Fruit fly (Drosophila melanogaster) whole organism, embryonic: ENCODE results near the gene CG13471.
A peak's percentile ranks its signal among the peaks of the same experiment; 100 is the strongest.

Experiments
- Adf1 ChIP-seq: fragments of 200-800 bp; sonication (Bioruptor generic); IDR thresholded peaks from 2 replicates; pipeline ENCODE4 v1.3.6; 2022; ENCODE audit warnings: missing biosample characterization, missing genetic modification characterization
- Asciz ChIP-seq: fragments of 200-800 bp; sonication (Bioruptor generic); optimal IDR thresholded peaks from 2 replicates; lab custom pipeline; 2017; ENCODE audit warnings: missing biosample characterization, mild to moderate bottlenecking, missing genetic modification characterization, missing genetic modification reagents
- Awh ChIP-seq: fragments of 200-800 bp; sonication (Bioruptor generic); IDR thresholded peaks from 2 replicates; pipeline ENCODE4, ENCODE4 v1.3.6; 2022; ENCODE audit warnings: missing biosample characterization, missing genetic modification characterization
- Blimp-1 ChIP-seq: fragments of 200-800 bp; sonication (Bioruptor generic); optimal IDR thresholded peaks from 3 replicates; lab custom pipeline; 2018; ENCODE audit warnings: missing biosample characterization, missing genetic modification characterization, mild to moderate bottlenecking, moderate library complexity, missing genetic modification reagents
- CG11504 ChIP-seq: fragments of 200-800 bp; sonication (Bioruptor generic); optimal IDR thresholded peaks from 3 replicates; lab custom pipeline; 2019; ENCODE audit warnings: missing biosample characterization, mild to moderate bottlenecking, missing genetic modification characterization, moderate library complexity
- CG13123 ChIP-seq: fragments of 200-800 bp; sonication (Bioruptor generic); optimal IDR thresholded peaks from 2 replicates; lab custom pipeline; 2016; ENCODE audit warnings: missing biosample characterization, missing genetic modification characterization
- CG13624 ChIP-seq: fragments of 200-800 bp; sonication (Bioruptor generic); optimal IDR thresholded peaks from 2 replicates; lab custom pipeline; 2016; ENCODE audit warnings: missing biosample characterization, missing genetic modification characterization
- CG15479 ChIP-seq: fragments of 200-800 bp; sonication (Bioruptor generic); optimal IDR thresholded peaks from 3 replicates; lab custom pipeline; 2019; ENCODE audit warnings: missing biosample characterization, mild to moderate bottlenecking, missing genetic modification characterization, moderate library complexity
- CG16815 ChIP-seq: fragments of 200-800 bp; sonication (Bioruptor generic); optimal IDR thresholded peaks from 3 replicates; lab custom pipeline; 2017; ENCODE audit warnings: missing biosample characterization, mild to moderate bottlenecking, missing genetic modification characterization
- CG17912 ChIP-seq: fragments of 200-800 bp; sonication (Bioruptor generic); optimal IDR thresholded peaks from 2 replicates; lab custom pipeline; 2018; ENCODE audit warnings: missing biosample characterization, mild to moderate bottlenecking, missing genetic modification characterization
- CG18011 ChIP-seq: fragments of 200-800 bp; sonication (Bioruptor generic); optimal IDR thresholded peaks from 2 replicates; lab custom pipeline; 2017; ENCODE audit warnings: missing biosample characterization, missing genetic modification characterization, mild to moderate bottlenecking, moderate library complexity, missing genotype
- CG18619 ChIP-seq: fragments of 200-800 bp; sonication (Bioruptor generic); optimal IDR thresholded peaks from 3 replicates; lab custom pipeline; 2017; ENCODE audit warnings: missing biosample characterization, mild to moderate bottlenecking, missing genetic modification characterization
- CG3995 ChIP-seq: fragments of 200-800 bp; sonication (Bioruptor generic); optimal IDR thresholded peaks from 3 replicates; lab custom pipeline; 2016; ENCODE audit warnings: missing biosample characterization, missing genetic modification characterization
- CG4282 ChIP-seq: fragments of 200-800 bp; sonication (Bioruptor generic); optimal IDR thresholded peaks from 2 replicates; lab custom pipeline; 2016; ENCODE audit warnings: missing biosample characterization, missing genetic modification characterization
- CG4424 ChIP-seq: fragments of 200-800 bp; sonication (Bioruptor generic); optimal IDR thresholded peaks from 3 replicates; lab custom pipeline; 2016; ENCODE audit warnings: missing biosample characterization, missing genetic modification characterization
- CG5180 ChIP-seq: fragments of 200-800 bp; sonication (Bioruptor generic); optimal IDR thresholded peaks from 3 replicates; lab custom pipeline; 2017; ENCODE audit warnings: missing biosample characterization, missing genetic modification characterization, mild to moderate bottlenecking, moderate library complexity, missing genetic modification reagents
- CG8359 ChIP-seq: fragments of 200-800 bp; sonication (Bioruptor generic); optimal IDR thresholded peaks from 2 replicates; lab custom pipeline; 2017; ENCODE audit warnings: missing biosample characterization, mild to moderate bottlenecking, missing genetic modification characterization, borderline replicate concordance
- D19A ChIP-seq: fragments of 200-800 bp; optimal IDR thresholded peaks from 3 replicates; lab custom pipeline; 2019; ENCODE audit warnings: missing biosample characterization, mild to moderate bottlenecking, missing genetic modification characterization, moderate library complexity
- Dbx ChIP-seq: fragments of 200-800 bp; sonication (Bioruptor generic); IDR thresholded peaks from 3 replicates; pipeline ENCODE4 v1.3.6; 2022; ENCODE audit warnings: missing biosample characterization, missing genetic modification characterization
- Fer1 ChIP-seq: fragments of 200-800 bp; sonication (Bioruptor generic); optimal IDR thresholded peaks from 2 replicates; lab custom pipeline; 2017; ENCODE audit warnings: missing biosample characterization, mild to moderate bottlenecking, missing genetic modification characterization
- MESR4 ChIP-seq: fragments of 200-800 bp; sonication (Bioruptor generic); optimal IDR thresholded peaks from 2 replicates; lab custom pipeline; 2018; ENCODE audit warnings: missing biosample characterization, mild to moderate bottlenecking, missing genetic modification characterization, moderate library complexity
- Meics ChIP-seq: fragments of 200-800 bp; sonication (Bioruptor generic); optimal IDR thresholded peaks from 2 replicates; lab custom pipeline; 2017; ENCODE audit warnings: missing biosample characterization, mild to moderate bottlenecking, missing genetic modification characterization
- Side ChIP-seq: fragments of 200-800 bp; sonication (Bioruptor generic); optimal IDR thresholded peaks from 2 replicates; lab custom pipeline; 2016; ENCODE audit warnings: missing biosample characterization, missing genetic modification characterization
- Sox102F ChIP-seq: fragments of 200-800 bp; sonication (Bioruptor generic); optimal IDR thresholded peaks from 2 replicates; lab custom pipeline; 2018; ENCODE audit warnings: missing biosample characterization, mild to moderate bottlenecking, missing genetic modification characterization, moderate library complexity
- Spps ChIP-seq: fragments of 200-800 bp; sonication (Bioruptor generic); optimal IDR thresholded peaks from 2 replicates; lab custom pipeline; 2018; ENCODE audit warnings: missing biosample characterization, mild to moderate bottlenecking, missing genetic modification characterization
- Tbp ChIP-seq: fragments of >200 bp; optimal IDR thresholded peaks from 2 replicates; lab custom pipeline; 2018; ENCODE audit warnings: missing biosample characterization, missing genetic modification characterization
- YL-1 ChIP-seq: fragments of 200-800 bp; sonication (Bioruptor generic); optimal IDR thresholded peaks from 3 replicates; lab custom pipeline; 2017; ENCODE audit warnings: missing biosample characterization, mild to moderate bottlenecking, missing genetic modification characterization
- bcd ChIP-seq: fragments of 200-800 bp; sonication (Bioruptor generic); optimal IDR thresholded peaks from 2 replicates; lab custom pipeline; 2017; ENCODE audit warnings: missing biosample characterization, mild to moderate bottlenecking, missing genetic modification characterization
- cad ChIP-seq: fragments of >200 bp; optimal IDR thresholded peaks from 2 replicates; lab custom pipeline; 2017; ENCODE audit warnings: missing biosample characterization, missing genetic modification characterization
- crp ChIP-seq, 2 experiments: fragments of 200-800 bp; sonication (Bioruptor generic); optimal IDR thresholded peaks; 2 replicates in 1 of 2; 3 replicates in 1 of 2; lab custom pipeline; 2017; ENCODE audit warnings: missing biosample characterization in 2 of 2, missing genetic modification characterization in 2 of 2, mild to moderate bottlenecking in 1 of 2, moderate library complexity in 1 of 2
- danr ChIP-seq: fragments of 200-800 bp; sonication (Bioruptor generic); IDR thresholded peaks from 2 replicates; pipeline ENCODE4 v1.3.6; 2022; ENCODE audit warnings: missing biosample characterization, missing genetic modification characterization
- dpn ChIP-seq, 2 experiments: fragments of 200-800 bp; sonication (Bioruptor generic); optimal IDR thresholded peaks; 3 replicates each; lab custom pipeline; 2016; ENCODE audit warnings: missing biosample characterization in 2 of 2, missing genetic modification characterization in 2 of 2
- emc ChIP-seq: fragments of 200-800 bp; sonication (Bioruptor generic); optimal IDR thresholded peaks from 2 replicates; lab custom pipeline; 2016; ENCODE audit warnings: missing biosample characterization, missing genetic modification characterization
- gsb ChIP-seq: fragments of 200-800 bp; sonication (Bioruptor generic); IDR thresholded peaks from 2 replicates; pipeline ENCODE4 v1.3.6; 2022; ENCODE audit warnings: missing biosample characterization, missing genetic modification characterization
- kay ChIP-seq: fragments of 200-800 bp; sonication (Bioruptor generic); optimal IDR thresholded peaks from 2 replicates; lab custom pipeline; 2016; ENCODE audit warnings: missing biosample characterization, missing genetic modification characterization
- kni ChIP-seq: fragments of 200-800 bp; sonication (Bioruptor generic); optimal IDR thresholded peaks from 3 replicates; lab custom pipeline; 2017; ENCODE audit warnings: mild to moderate bottlenecking, missing biosample characterization, missing genetic modification reagents, missing genetic modification characterization
- nerfin-1 ChIP-seq: fragments of 200-800 bp; sonication (Bioruptor generic); optimal IDR thresholded peaks from 3 replicates; lab custom pipeline; 2019; ENCODE audit warnings: missing biosample characterization, mild to moderate bottlenecking, missing genetic modification characterization, moderate library complexity
- otp ChIP-seq: fragments of 200-800 bp; sonication (Bioruptor generic); IDR thresholded peaks from 3 replicates; pipeline ENCODE4, ENCODE4 v1.3.6; 2022; ENCODE audit warnings: missing biosample characterization, missing genetic modification characterization
- pb ChIP-seq: fragments of 200-800 bp; sonication (Bioruptor generic); optimal IDR thresholded peaks from 3 replicates; lab custom pipeline; 2016; ENCODE audit warnings: missing biosample characterization, missing genetic modification characterization
- repo ChIP-seq: fragments of 200-800 bp; sonication (Bioruptor generic); optimal IDR thresholded peaks from 2 replicates; lab custom pipeline; 2016; ENCODE audit warnings: missing biosample characterization, missing genetic modification characterization
- ro ChIP-seq: fragments of 200-800 bp; sonication (Bioruptor generic); IDR thresholded peaks from 2 replicates; pipeline ENCODE4 v1.3.6; 2022; ENCODE audit warnings: missing biosample characterization, missing genetic modification characterization
- sd ChIP-seq: fragments of 200-800 bp; sonication (Bioruptor generic); optimal IDR thresholded peaks from 3 replicates; lab custom pipeline; 2018; ENCODE audit warnings: missing biosample characterization, mild to moderate bottlenecking, missing genetic modification characterization, moderate library complexity
- tap ChIP-seq: fragments of 200-800 bp; optimal IDR thresholded peaks from 3 replicates; lab custom pipeline; 2019; ENCODE audit warnings: missing biosample characterization, mild to moderate bottlenecking, missing genetic modification characterization, moderate library complexity
- tgo ChIP-seq: fragments of 200-800 bp; sonication (Bioruptor generic); IDR thresholded peaks from 3 replicates; pipeline ENCODE4 v1.3.6; 2022; ENCODE audit warnings: missing biosample characterization, missing genetic modification characterization
- toy ChIP-seq: fragments of 200-800 bp; sonication (Bioruptor generic); IDR thresholded peaks from 2 replicates; pipeline ENCODE4 v1.3.6; 2022; ENCODE audit warnings: missing biosample characterization, missing genetic modification characterization
- tup ChIP-seq: fragments of 200-800 bp; sonication (Bioruptor generic); optimal IDR thresholded peaks from 2 replicates; lab custom pipeline; 2016; ENCODE audit warnings: missing biosample characterization, mild to moderate bottlenecking, missing genetic modification characterization, moderate library complexity
- twi ChIP-seq: fragments of 200-800 bp; optimal IDR thresholded peaks from 2 replicates; lab custom pipeline; 2019; ENCODE audit warnings: missing biosample characterization, mild to moderate bottlenecking, missing genetic modification characterization, moderate library complexity
- wor ChIP-seq: fragments of 200-800 bp; sonication (Bioruptor generic); IDR thresholded peaks from 2 replicates; pipeline ENCODE4 v1.3.6; 2022; ENCODE audit warnings: missing biosample characterization, missing genetic modification characterization
- zfh1 ChIP-seq: fragments of 200-800 bp; sonication (Bioruptor generic); IDR thresholded peaks from 3 replicates; pipeline ENCODE4 v1.3.6; 2022; ENCODE audit warnings: missing biosample characterization, missing genetic modification characterization

The CG13471 gene

DNA sequence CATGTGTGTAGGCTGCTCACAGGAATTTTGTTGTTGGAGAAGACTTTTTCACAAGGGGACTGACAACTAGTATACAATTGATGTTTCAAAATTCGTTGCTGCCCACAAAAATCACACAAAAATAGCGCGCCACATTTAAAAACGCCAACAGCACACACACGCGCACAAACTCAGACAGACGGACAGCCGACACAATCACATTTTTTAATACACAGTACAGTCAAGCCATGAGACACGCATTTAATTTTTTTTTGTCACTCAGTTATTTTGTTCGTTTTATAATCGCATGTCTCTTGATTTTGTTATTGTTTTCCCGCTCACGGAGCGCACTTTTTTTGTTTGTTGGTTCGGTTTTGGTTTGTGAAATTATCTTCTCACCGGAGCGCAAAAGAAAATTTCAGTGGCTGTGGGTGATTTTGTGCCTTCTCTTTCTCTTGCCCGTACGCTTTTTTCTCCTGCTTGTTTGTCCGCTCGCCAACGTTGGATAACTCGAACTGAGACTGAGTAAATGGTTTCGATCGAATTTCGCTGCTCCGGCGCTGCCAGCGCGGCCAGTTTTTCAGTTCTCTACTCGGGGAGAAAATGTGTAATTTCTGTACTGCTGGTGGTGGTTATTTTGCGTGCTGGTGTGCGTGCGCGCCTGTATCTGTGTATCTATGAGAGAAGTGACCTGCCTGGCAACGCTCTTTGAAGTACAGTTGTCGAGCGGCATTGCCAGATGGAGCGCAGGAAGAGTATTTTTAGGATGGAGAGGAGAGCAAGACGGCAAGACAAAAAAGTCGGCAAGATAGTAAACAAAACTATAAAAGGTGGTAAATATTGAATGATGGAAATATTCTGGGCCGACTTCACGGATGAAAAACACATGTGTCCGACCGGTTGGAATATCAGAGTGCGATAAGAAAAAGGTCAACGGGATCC lies 24.4 kb upstream of the CG13471 start, which contains the start of gene CG42507 (continued):
- TF ChIP-seq CG16815 (GFP tag; lab: Kevin White, UChicago) (no peak), repo (GFP tag; lab: Kevin White, UChicago) (no peak), CG8359 (GFP tag; lab: Kevin White, UChicago) (peak; percentile 20), CG4282 (no peak), CG13123 (GFP tag; lab: Kevin White, UChicago) (no peak), ro (GFP tag; lab: Robert Waterston, UW) (no peak), CG13624 (no peak), tup (GFP tag; lab: Kevin White, UChicago) (no peak), CG3995 (GFP tag; lab: Kevin White, UChicago) (no peak), Spps (tag; lab: Kevin White, UChicago) (no peak), zfh1 (peak; percentile 27; the same call in 1 of the 3 replicates), gsb (GFP tag; lab: Robert Waterston, UW) (no peak), Sox102F (GFP tag; lab: Kevin White, UChicago) (no peak), dpn (GFP tag; optimal IDR thresholded peaks at IDR 0.05; lab: Kevin White, UChicago) (peak in 1 of 2 experiments; percentile 15), kni (peak; percentile 95), CG18619 (GFP tag; lab: Kevin White, UChicago) (peak; percentile 66), CG4424 (no peak), twi (tag; lab: Kevin White, UChicago) (peak; percentile 91), Awh (GFP tag; lab: Robert Waterston, UW) (no peak), toy (no peak), YL-1 (GFP tag; lab: Kevin White, UChicago) (peak; percentile 35), emc (GFP tag; lab: Kevin White, UChicago) (no peak), Blimp-1 (GFP tag; lab: Kevin White, UChicago) (peak; percentile 13), Side (GFP tag; lab: Kevin White, UChicago) (no peak), crp (GFP tag; optimal IDR thresholded peaks at IDR 0.05; lab: Kevin White, UChicago) (peak in 1 of 2 experiments; percentile 12), kay (GFP tag; lab: Kevin White, UChicago) (no peak), MESR4 (GFP tag; lab: Kevin White, UChicago) (peak; percentile 3), Adf1 (GFP tag; lab: Robert Waterston, UW) (peak; percentile 83), CG11504 (tag; lab: Kevin White, UChicago) (peak; percentile 4), nerfin-1 (no peak), CG15479 (GFP tag; lab: Kevin White, UChicago) (no peak), Fer1 (GFP tag; lab: Kevin White, UChicago) (peak; percentile 39), tap (tag; lab: Kevin White, UChicago) (peak; percentile 30), bcd (GFP tag; lab: Kevin White, UChicago) (peak; percentile 22), sd (tag; lab: Kevin White, UChicago) (peak; percentile 68), pb (GFP tag; lab: Kevin White, UChicago) (no peak), Tbp (GFP tag; lab: Kevin White, UChicago) (no peak), CG18011 (GFP tag; lab: Kevin White, UChicago) (no peak), otp (GFP tag; lab: Robert Waterston, UW) (peak; percentile 52; the same call in 1 of the 3 replicates), wor (GFP tag; lab: Robert Waterston, UW) (no peak), Meics (peak; percentile 34), D19A (tag; lab: Kevin White, UChicago) (peak; percentile 79), Dbx (GFP tag; lab: Robert Waterston, UW) (peak; percentile 67; the same call in 2 of the 3 replicates), tgo (GFP tag; lab: Robert Waterston, UW) (no peak), cad (GFP tag; lab: Kevin White, UChicago) (no peak), CG5180 (peak; percentile 6), danr (no peak), Asciz (GFP tag; lab: Kevin White, UChicago) (peak; percentile 72), CG17912 (peak; percentile 61)
